Worm (Caenorhabditis elegans) whole organism, midembryonic: ENCODE measurements around the gene dyla-1.
"Not testable (repeated sequence)": the region's sequence is repeated elsewhere in the genome, so short reads cannot be mapped to it uniquely, and the experiment has no call there.

ENCODE experiments used
- T22C8.4 ChIP-seq: fragments of 200-800 bp; sonication (Bioruptor generic); IDR thresholded peaks from 2 replicates; pipeline ENCODE4 v1.3.6; 2022; ENCODE audit warnings: missing genetic modification characterization, missing compliant biosample characterization
- cog-1 ChIP-seq: sonication (generic microtip); optimal IDR thresholded peaks from 2 replicates; lab custom pipeline; 2016; ENCODE audit warnings: missing genetic modification characterization, missing compliant biosample characterization
- flt-1 ChIP-seq: fragments of 200-800 bp; sonication (Bioruptor generic); IDR thresholded peaks from 2 replicates; pipeline ENCODE4 v1.3.6; 2022; ENCODE audit warnings: missing genetic modification characterization, missing compliant biosample characterization
- klf-2 ChIP-seq: fragments of 200-800 bp; sonication (Bioruptor generic); conservative IDR thresholded peaks from 2 replicates; pipeline ENCODE4 v1.3.6; 2022; ENCODE audit warnings: missing genetic modification reagents, missing genetic modification characterization, missing compliant biosample characterization
- tab-1 ChIP-seq: fragments of 200-800 bp; sonication (Bioruptor generic); IDR thresholded peaks from 2 replicates; pipeline ENCODE4 v1.3.6; 2022; ENCODE audit warnings: missing genetic modification characterization, missing compliant biosample characterization
- ztf-23 ChIP-seq: fragments of 200-800 bp; sonication (Bioruptor generic); IDR thresholded peaks from 2 replicates; pipeline ENCODE4 v1.3.6; 2022; ENCODE audit warnings: missing genetic modification reagents, missing genetic modification characterization, missing compliant biosample characterization
- ztf-29 ChIP-seq: fragments of 200-800 bp; sonication (Bioruptor generic); IDR thresholded peaks from 2 replicates; pipeline ENCODE4 v1.3.6; 2022; ENCODE audit warnings: missing genetic modification reagents, missing genetic modification characterization, missing compliant biosample characterization

DNA sequence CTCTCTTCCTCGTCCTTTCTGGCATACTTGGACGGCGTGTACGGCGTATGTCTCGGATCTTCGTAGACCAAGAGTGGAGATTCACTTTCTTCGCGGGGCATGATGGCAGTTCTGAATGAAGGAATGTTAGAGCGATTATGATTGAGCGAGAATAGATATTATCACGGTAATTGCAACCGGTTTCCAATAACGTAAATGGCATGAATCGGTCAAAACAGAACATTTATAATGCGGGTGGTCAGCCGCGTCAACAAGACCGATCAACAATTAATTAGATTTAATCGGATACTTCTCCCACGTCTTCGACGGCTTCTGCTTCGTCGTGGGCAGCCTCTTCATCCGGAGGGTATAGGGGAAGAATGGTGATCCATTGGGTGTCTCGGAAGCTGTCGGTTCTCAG, 6.1 kb upstream of the dyla-1 start, which contains the start of gene F41G4.13:
- not testable (repeated sequence) for TF ChIP-seq klf-2 (GFP tag; lab: Robert Waterston, UW); ztf-29 (GFP tag; lab: Robert Waterston, UW); cog-1 (tag; lab: Kevin White, UChicago); ztf-23 (GFP tag; lab: Robert Waterston, UW); tab-1 (GFP tag; lab: Robert Waterston, UW); flt-1 (GFP tag; lab: Robert Waterston, UW); T22C8.4 (GFP tag; lab: Robert Waterston, UW)
